Fruit fly (Drosophila melanogaster) whole organism, prepupa: ENCODE data around the gene CG9932.

Source experiments
- Blimp-1 ChIP-seq: fragments of 200-800 bp; sonication (Bioruptor generic); optimal IDR thresholded peaks from 3 replicates; lab custom pipeline; 2017; ENCODE audit warnings: missing biosample characterization, missing genetic modification characterization, mild to moderate bottlenecking, moderate library complexity, missing genetic modification reagents
- CG10631 ChIP-seq: fragments of 200-800 bp; sonication (Bioruptor generic); optimal IDR thresholded peaks from 2 replicates; lab custom pipeline; 2016; ENCODE audit warnings: missing biosample characterization, missing genetic modification characterization
- CG11762 ChIP-seq: fragments of 200-800 bp; sonication (Bioruptor generic); optimal IDR thresholded peaks from 3 replicates; lab custom pipeline; 2016; ENCODE audit warnings: missing biosample characterization, missing genetic modification characterization; ENCODE audit not compliant: insufficient read depth
- CG15336 ChIP-seq: fragments of 200-800 bp; sonication (Bioruptor generic); IDR thresholded peaks from 2 replicates; pipeline ENCODE4 v1.3.6; 2022; ENCODE audit warnings: missing biosample characterization, missing genetic modification characterization
- CG3032 ChIP-seq: fragments of 200-800 bp; optimal IDR thresholded peaks from 2 replicates; lab custom pipeline; 2019; ENCODE audit warnings: missing biosample characterization, mild to moderate bottlenecking, missing genetic modification characterization, moderate library complexity
- CG31627 ChIP-seq: fragments of 200-800 bp; sonication (Bioruptor generic); optimal IDR thresholded peaks from 3 replicates; lab custom pipeline; 2016; ENCODE audit warnings: missing biosample characterization, missing genetic modification characterization
- CG6163 ChIP-seq: fragments of 200-800 bp; sonication (Bioruptor generic); IDR thresholded peaks from 3 replicates; pipeline ENCODE4 v1.3.6; 2022; ENCODE audit warnings: missing biosample characterization, missing genetic modification characterization
- CG6276 ChIP-seq: fragments of 200-800 bp; sonication (Bioruptor generic); optimal IDR thresholded peaks from 2 replicates; lab custom pipeline; 2017; ENCODE audit warnings: missing biosample characterization, mild to moderate bottlenecking, missing genetic modification characterization
- CG6808 ChIP-seq: fragments of 200-800 bp; sonication (Bioruptor generic); optimal IDR thresholded peaks from 3 replicates; lab custom pipeline; 2017; ENCODE audit warnings: missing biosample characterization, missing genetic modification characterization, mild to moderate bottlenecking, moderate library complexity, missing genetic modification reagents
- CG6854 ChIP-seq: fragments of 200-800 bp; sonication (Bioruptor generic); optimal IDR thresholded peaks from 2 replicates; lab custom pipeline; 2017; ENCODE audit warnings: missing biosample characterization, mild to moderate bottlenecking, missing genetic modification characterization
- CG7368 ChIP-seq: fragments of 200-800 bp; sonication (Bioruptor generic); optimal IDR thresholded peaks from 3 replicates; lab custom pipeline; 2016; ENCODE audit warnings: missing biosample characterization, missing genetic modification characterization
- CG8119 ChIP-seq: fragments of 200-800 bp; sonication (Bioruptor generic); IDR thresholded peaks from 3 replicates; pipeline ENCODE4 v1.3.6; 2022; ENCODE audit warnings: missing biosample characterization, missing genetic modification characterization
- CG8319 ChIP-seq: fragments of 200-800 bp; sonication (Bioruptor generic); optimal IDR thresholded peaks from 3 replicates; lab custom pipeline; 2016; ENCODE audit warnings: missing biosample characterization, missing genetic modification characterization
- CG8632 ChIP-seq: fragments of 200-800 bp; sonication (Bioruptor generic); optimal IDR thresholded peaks from 3 replicates; lab custom pipeline; 2016; ENCODE audit warnings: missing biosample characterization, missing genetic modification characterization
- CG9139 ChIP-seq: fragments of 200-800 bp; sonication (Bioruptor generic); optimal IDR thresholded peaks from 3 replicates; lab custom pipeline; 2017; ENCODE audit warnings: missing biosample characterization, mild to moderate bottlenecking, missing genetic modification characterization
- Eip78C ChIP-seq: fragments of 200-800 bp; sonication (Bioruptor generic); peaks from one replicate; lab custom pipeline; 2016; ENCODE audit warnings: missing biosample characterization, missing genetic modification characterization
- Eip93F ChIP-seq: fragments of 200-800 bp; sonication (Bioruptor generic); optimal IDR thresholded peaks from 2 replicates; lab custom pipeline; 2016; ENCODE audit warnings: missing biosample characterization, mild to moderate bottlenecking, missing genetic modification characterization
- Ets21C ChIP-seq: fragments of 200-800 bp; sonication (Bioruptor generic); optimal IDR thresholded peaks from 3 replicates; lab custom pipeline; 2016; ENCODE audit warnings: missing biosample characterization, missing genetic modification characterization
- Gug ChIP-seq: fragments of 200-800 bp; sonication (Bioruptor generic); IDR thresholded peaks from 2 replicates; pipeline ENCODE4 v1.3.6; 2022; ENCODE audit warnings: missing biosample characterization, missing genetic modification characterization
- Hr39 ChIP-seq: fragments of 200-800 bp; sonication (Bioruptor generic); optimal IDR thresholded peaks from 2 replicates; lab custom pipeline; 2016; ENCODE audit warnings: missing biosample characterization, missing genetic modification characterization
- Hr4 ChIP-seq: fragments of 200-800 bp; sonication (Bioruptor generic); optimal IDR thresholded peaks from 3 replicates; lab custom pipeline; 2016; ENCODE audit warnings: missing biosample characterization, missing genetic modification characterization
- Met ChIP-seq: fragments of 200-800 bp; sonication (Bioruptor generic); optimal IDR thresholded peaks from 3 replicates; lab custom pipeline; 2016; ENCODE audit warnings: missing biosample characterization, missing genetic modification characterization
- OdsH ChIP-seq: fragments of 200-800 bp; sonication (Bioruptor generic); optimal IDR thresholded peaks from 3 replicates; lab custom pipeline; 2016; ENCODE audit warnings: missing biosample characterization, missing genetic modification characterization
- Sox14 ChIP-seq: fragments of 200-800 bp; sonication (Bioruptor generic); optimal IDR thresholded peaks from 3 replicates; lab custom pipeline; 2016; ENCODE audit warnings: missing biosample characterization, missing genetic modification characterization
- Sox15 ChIP-seq: fragments of 200-800 bp; sonication (Bioruptor generic); optimal IDR thresholded peaks from 3 replicates; lab custom pipeline; 2016; ENCODE audit warnings: missing biosample characterization, missing genetic modification characterization
- achi ChIP-seq: fragments of 200-800 bp; sonication (Bioruptor generic); optimal IDR thresholded peaks from 3 replicates; lab custom pipeline; 2016; ENCODE audit warnings: missing biosample characterization, missing genetic modification characterization
- cyc ChIP-seq: fragments of 200-800 bp; sonication (Bioruptor generic); optimal IDR thresholded peaks from 3 replicates; lab custom pipeline; 2016; ENCODE audit warnings: missing biosample characterization, missing genetic modification characterization
- eg ChIP-seq: fragments of 200-800 bp; sonication (Bioruptor generic); IDR thresholded peaks from 3 replicates; pipeline ENCODE4 v1.3.6; 2022; ENCODE audit warnings: missing biosample characterization, missing genetic modification characterization
- esn ChIP-seq: fragments of 200-800 bp; sonication (Bioruptor generic); optimal IDR thresholded peaks from 2 replicates; lab custom pipeline; 2016; ENCODE audit warnings: missing biosample characterization, mild to moderate bottlenecking, missing genetic modification characterization, moderate library complexity
- fd59A ChIP-seq: fragments of 200-800 bp; sonication (Bioruptor generic); optimal IDR thresholded peaks from 2 replicates; lab custom pipeline; 2017; ENCODE audit warnings: missing biosample characterization, mild to moderate bottlenecking, missing genetic modification characterization, missing genetic modification reagents
- fd85E ChIP-seq: fragments of 200-800 bp; sonication (Bioruptor generic); optimal IDR thresholded peaks from 3 replicates; lab custom pipeline; 2016; ENCODE audit warnings: missing biosample characterization, missing genetic modification characterization
- fkh ChIP-seq: fragments of 200-800 bp; sonication (Bioruptor generic); optimal IDR thresholded peaks from 3 replicates; lab custom pipeline; 2017; ENCODE audit warnings: missing biosample characterization, mild to moderate bottlenecking, missing genetic modification characterization, moderate library complexity
- lz ChIP-seq: fragments of 200-800 bp; sonication (Bioruptor generic); optimal IDR thresholded peaks from 3 replicates; lab custom pipeline; 2016; ENCODE audit warnings: missing biosample characterization, missing genetic modification characterization
- net ChIP-seq: fragments of 200-800 bp; sonication (Bioruptor generic); optimal IDR thresholded peaks from 3 replicates; lab custom pipeline; 2016; ENCODE audit warnings: missing biosample characterization, missing genetic modification characterization
- pdm3 ChIP-seq: fragments of 200-800 bp; sonication (Bioruptor generic); optimal IDR thresholded peaks from 3 replicates; lab custom pipeline; 2016; ENCODE audit warnings: missing biosample characterization, missing genetic modification characterization
- salr ChIP-seq, 2 experiments: fragments of 200-800 bp; sonication (Bioruptor generic); optimal IDR thresholded peaks; 3 replicates each; lab custom pipeline; 2016 to 2018; ENCODE audit warnings: missing biosample characterization in 2 of 2, missing genetic modification characterization in 2 of 2, mild to moderate bottlenecking in 1 of 2
- spab ChIP-seq: fragments of 200-800 bp; sonication (Bioruptor generic); optimal IDR thresholded peaks from 2 replicates; lab custom pipeline; 2017; ENCODE audit warnings: missing biosample characterization, mild to moderate bottlenecking, missing genetic modification characterization, missing genetic modification reagents
- svp ChIP-seq: fragments of 200-800 bp; sonication (Bioruptor generic); peaks from one replicate; lab custom pipeline; 2016; ENCODE audit warnings: missing biosample characterization, missing genetic modification characterization
- topi ChIP-seq: fragments of 200-800 bp; sonication (Bioruptor generic); optimal IDR thresholded peaks from 3 replicates; lab custom pipeline; 2016; ENCODE audit warnings: missing biosample characterization, missing genetic modification characterization

The CG9932 gene

dm6 chr2L:13028923-13029322 is 31.0 kb downstream of the CG9932 start:
- TF ChIP-seq Met (GFP tag; lab: Kevin White, UChicago) = no peak
- no peak for TF ChIP-seq CG8632
- TF ChIP-seq CG3032 (tag; lab: Kevin White, UChicago) = no peak
- TF ChIP-seq Sox15 (GFP tag; lab: Kevin White, UChicago) = no peak
- no peak for TF ChIP-seq OdsH (GFP tag; lab: Kevin White, UChicago)
- TF ChIP-seq achi (GFP tag; lab: Kevin White, UChicago) = no peak
- TF ChIP-seq Ets21C (GFP tag; lab: Kevin White, UChicago) = no peak
- no peak for TF ChIP-seq pdm3
- no peak for TF ChIP-seq CG6163 (GFP tag; lab: Robert Waterston, UW)
- TF ChIP-seq topi (GFP tag; lab: Kevin White, UChicago) = no peak
- TF ChIP-seq Eip78C = no peak
- TF ChIP-seq Sox14 (GFP tag; lab: Kevin White, UChicago) = no peak
- no peak for TF ChIP-seq Gug (GFP tag; lab: Robert Waterston, UW)
- TF ChIP-seq CG6854 (GFP tag; lab: Kevin White, UChicago) = no peak
- no peak for TF ChIP-seq CG6808 (GFP tag; lab: Kevin White, UChicago)
- TF ChIP-seq eg (GFP tag; lab: Robert Waterston, UW) = no peak
- TF ChIP-seq CG7368 = no peak
- TF ChIP-seq CG9139 (GFP tag; lab: Kevin White, UChicago) = no peak
- TF ChIP-seq CG6276 (GFP tag; lab: Kevin White, UChicago) = no peak
- TF ChIP-seq Hr4 (GFP tag; lab: Kevin White, UChicago) = no peak

- TF ChIP-seq CG3032 (tag; lab: Kevin White, UChicago) (no peak), achi (GFP tag; lab: Kevin White, UChicago) (no peak), net (GFP tag; lab: Kevin White, UChicago) (no peak), CG10631 (GFP tag; lab: Kevin White, UChicago) (no peak), Met (GFP tag; lab: Kevin White, UChicago) (no peak), CG7368 (no peak), CG9139 (GFP tag; lab: Kevin White, UChicago) (no peak), Hr39 (GFP tag; lab: Kevin White, UChicago) (no peak), spab (GFP tag; lab: Kevin White, UChicago) (no peak), cyc (no peak), fd59A (no peak), topi (GFP tag; lab: Kevin White, UChicago) (no peak), lz (GFP tag; lab: Kevin White, UChicago) (no peak)
- TF ChIP-seq, all 60 proteins: peak for 0
Observed at dm6 chr2L:13021020-13021781, 38.7 kb downstream of the CG9932 start, which contains the start of gene CG9933. CG9933 (minus strand) TSS chr2L:13021312.

- TF ChIP-seq fd85E (GFP tag; lab: Kevin White, UChicago) (no peak), topi (GFP tag; lab: Kevin White, UChicago) (peak; percentile 43), eg (GFP tag; lab: Robert Waterston, UW) (peak; percentile 76), CG31627 (GFP tag; lab: Kevin White, UChicago) (peak; percentile 71), Hr39 (GFP tag; lab: Kevin White, UChicago) (peak; percentile 70), CG8319 (GFP tag; lab: Kevin White, UChicago) (no peak), fkh (GFP tag; lab: Kevin White, UChicago) (no peak), CG6854 (GFP tag; lab: Kevin White, UChicago) (no peak), svp (GFP tag; lab: Kevin White, UChicago) (peak; percentile 90), CG3032 (tag; lab: Kevin White, UChicago) (peak; percentile 60), Blimp-1 (GFP tag; lab: Kevin White, UChicago) (no peak), esn (GFP tag; lab: Kevin White, UChicago) (peak; percentile 69), Gug (GFP tag; lab: Robert Waterston, UW) (peak; percentile 48; the same call in 1 of the 2 replicates), CG8119 (GFP tag; lab: Robert Waterston, UW) (peak; percentile 25; the same call in 1 of the 3 replicates), salr (GFP tag; optimal IDR thresholded peaks at IDR 0.05; lab: Kevin White, UChicago) (peak in 1 of 2 experiments; percentile 12), CG11762 (GFP tag; lab: Kevin White, UChicago) (peak; percentile 16), Eip78C (peak; percentile 75), Sox15 (GFP tag; lab: Kevin White, UChicago) (peak; percentile 16), Sox14 (GFP tag; lab: Kevin White, UChicago) (peak; percentile 85), CG15336 (peak; percentile 36; the same call in 1 of the 2 replicates), lz (GFP tag; lab: Kevin White, UChicago) (peak; percentile 73), CG6163 (GFP tag; lab: Robert Waterston, UW) (peak; percentile 41; the same call in 1 of the 3 replicates), Eip93F (GFP tag; lab: Kevin White, UChicago) (no peak)
Observed at dm6 chr2L:13018992-13019484, 40.9 kb downstream of the CG9932 start, which contains the start of gene Ube4B. Ube4B (minus strand) TSS chr2L:13019434.
